Worm (Caenorhabditis elegans) whole organism, young adult: ENCODE results near the gene C08H9.16.

Experiments
- B0019.2 ChIP-seq: fragments of 200-800 bp; sonication (Bioruptor generic); conservative IDR thresholded peaks from 2 replicates; pipeline ENCODE4 v1.3.6; 2022; ENCODE audit warnings: missing genetic modification reagents, missing genetic modification characterization, missing compliant biosample characterization
- F23B12.7 ChIP-seq: sonication (generic microtip); optimal IDR thresholded peaks from 2 replicates; lab custom pipeline; 2017; ENCODE audit warnings: missing genetic modification characterization, mild to moderate bottlenecking, missing compliant biosample characterization, antibody characterized with exemption, moderate library complexity; ENCODE audit not compliant: insufficient read depth
- F33H1.4 ChIP-seq: fragments of 200-800 bp; sonication (Bioruptor generic); IDR thresholded peaks from 2 replicates; pipeline ENCODE4 v1.3.6; 2022; ENCODE audit warnings: missing genetic modification reagents, missing genetic modification characterization, missing compliant biosample characterization
- F55B11.4 ChIP-seq: sonication (generic microtip); optimal IDR thresholded peaks from 2 replicates; lab custom pipeline; 2016; ENCODE audit warnings: missing compliant biosample characterization, missing genetic modification characterization, borderline replicate concordance; ENCODE audit not compliant: insufficient read depth
- K12H6.12 ChIP-seq: fragments of 200-800 bp; sonication (Bioruptor generic); optimal IDR thresholded peaks from 2 replicates; lab custom pipeline; 2018; ENCODE audit warnings: mild to moderate bottlenecking, missing genetic modification characterization, missing compliant biosample characterization
- Y53F4B.3 ChIP-seq: fragments of 200-800 bp; sonication (Bioruptor generic); IDR thresholded peaks from 2 replicates; pipeline ENCODE4 v1.3.6; 2022; ENCODE audit warnings: missing genetic modification reagents, missing genetic modification characterization, missing compliant biosample characterization
- Y56A3A.18 ChIP-seq: fragments of 200-800 bp; sonication (Bioruptor generic); IDR thresholded peaks from 2 replicates; pipeline ENCODE4 v1.3.6; 2022; ENCODE audit warnings: missing genetic modification reagents, missing genetic modification characterization, missing compliant biosample characterization
- Y67H2A.10 ChIP-seq: fragments of 200-800 bp; sonication (Bioruptor generic); conservative IDR thresholded peaks from 2 replicates; pipeline ENCODE4 v1.3.6; 2022; ENCODE audit warnings: missing genetic modification reagents, missing genetic modification characterization, missing compliant biosample characterization
- Y95B8A.8 ChIP-seq: fragments of 200-800 bp; sonication (Bioruptor generic); IDR thresholded peaks from 2 replicates; pipeline ENCODE4 v1.3.6; 2022; ENCODE audit warnings: missing genetic modification reagents, missing genetic modification characterization, missing compliant biosample characterization
- ZK185.1 ChIP-seq: sonication (generic microtip); optimal IDR thresholded peaks from 2 replicates; lab custom pipeline; 2016; ENCODE audit warnings: mild to moderate bottlenecking, missing genetic modification characterization, missing compliant biosample characterization; ENCODE audit not compliant: poor library complexity, severe bottlenecking
- aptf-3 ChIP-seq: fragments of 200-800 bp; sonication (Bioruptor generic); IDR thresholded peaks from 2 replicates; pipeline ENCODE4 v1.3.6; 2022; ENCODE audit warnings: missing genetic modification characterization, missing compliant biosample characterization
- atf-7 ChIP-seq: sonication (generic microtip); optimal IDR thresholded peaks from 2 replicates; lab custom pipeline; 2017; ENCODE audit warnings: mild to moderate bottlenecking, missing genetic modification characterization, missing compliant biosample characterization
- athp-1 ChIP-seq: sonication (generic microtip); optimal IDR thresholded peaks from 2 replicates; lab custom pipeline; 2017; ENCODE audit warnings: mild to moderate bottlenecking, missing genetic modification characterization, missing compliant biosample characterization
- attf-5 ChIP-seq: fragments of 200-800 bp; sonication (Bioruptor generic); optimal IDR thresholded peaks from 2 replicates; lab custom pipeline; 2018; ENCODE audit warnings: mild to moderate bottlenecking, missing genetic modification characterization, missing compliant biosample characterization
- ccch-3 ChIP-seq: fragments of 200-800 bp; sonication (Bioruptor generic); optimal IDR thresholded peaks from 2 replicates; lab custom pipeline; 2018; ENCODE audit warnings: mild to moderate bottlenecking, missing genetic modification characterization, missing compliant biosample characterization
- cebp-1 ChIP-seq, 2 experiments: fragments of 200-800 bp in 1 of 2; sonication (Bioruptor generic) in 1 of 2; sonication (generic microtip) in 1 of 2; IDR thresholded peaks in 1 of 2; optimal IDR thresholded peaks in 1 of 2; 2 replicates each; pipeline versions ENCODE4 v1.3.6 to Lab custom; 2017 to 2022; ENCODE audit warnings: missing compliant biosample characterization in 2 of 2, missing genetic modification characterization in 2 of 2, mild to moderate bottlenecking in 1 of 2, missing genetic modification reagents in 1 of 2, moderate library complexity in 1 of 2
- cebp-2 ChIP-seq: fragments of 200-800 bp; sonication (Bioruptor generic); IDR thresholded peaks from 2 replicates; pipeline ENCODE4 v1.3.6; 2022; ENCODE audit warnings: missing genetic modification characterization, missing compliant biosample characterization
- ceh-27 ChIP-seq: fragments of 200-800 bp; sonication (Bioruptor generic); optimal IDR thresholded peaks from 2 replicates; lab custom pipeline; 2018; ENCODE audit warnings: mild to moderate bottlenecking, missing genetic modification characterization, moderate library complexity, missing compliant biosample characterization
- ceh-40 ChIP-seq: fragments of 200-800 bp; sonication (Bioruptor generic); IDR thresholded peaks from 2 replicates; pipeline ENCODE4 v1.3.6; 2022; ENCODE audit warnings: missing genetic modification characterization, missing compliant biosample characterization
- egl-18 ChIP-seq: fragments of 200-800 bp; sonication (Bioruptor generic); IDR thresholded peaks from 2 replicates; pipeline ENCODE4 v1.3.6; 2022; ENCODE audit warnings: missing genetic modification reagents, missing genetic modification characterization, missing compliant biosample characterization
- ekl-4 ChIP-seq: fragments of 200-800 bp; sonication (Bioruptor generic); IDR thresholded peaks from 2 replicates; pipeline ENCODE4 v1.3.6; 2022; ENCODE audit warnings: missing genetic modification reagents, missing genetic modification characterization, missing compliant biosample characterization
- him-1 ChIP-seq: sonication (generic microtip); optimal IDR thresholded peaks from 2 replicates; lab custom pipeline; 2016; ENCODE audit warnings: missing genotype, missing genetic modification reagents, missing genetic modification characterization, missing compliant biosample characterization
- hlh-12 ChIP-seq: sonication (generic microtip); optimal IDR thresholded peaks from 2 replicates; lab custom pipeline; 2016; ENCODE audit warnings: missing genetic modification characterization, missing compliant biosample characterization
- hmg-20 ChIP-seq: fragments of 200-800 bp; sonication (Bioruptor generic); IDR thresholded peaks from 2 replicates; pipeline ENCODE4 v1.3.6; 2022; ENCODE audit warnings: missing genetic modification reagents, missing genetic modification characterization, missing compliant biosample characterization
- let-607 ChIP-seq, 2 experiments: fragments of 200-800 bp in 1 of 2; sonication (Bioruptor generic) in 1 of 2; sonication (generic microtip) in 1 of 2; optimal IDR thresholded peaks; 2 replicates each; lab custom pipeline; 2016 to 2018; ENCODE audit warnings: mild to moderate bottlenecking in 2 of 2, missing compliant biosample characterization in 2 of 2, missing genetic modification characterization in 2 of 2, moderate library complexity in 2 of 2, missing genotype in 1 of 2
- lin-40 ChIP-seq: sonication (generic microtip); optimal IDR thresholded peaks from 2 replicates; lab custom pipeline; 2016; ENCODE audit warnings: missing genetic modification characterization, mild to moderate bottlenecking, missing compliant biosample characterization, missing genotype, missing genetic modification reagents
- lsy-27 ChIP-seq: sonication (generic microtip); optimal IDR thresholded peaks from 2 replicates; lab custom pipeline; 2017; ENCODE audit warnings: missing genetic modification characterization, mild to moderate bottlenecking, missing compliant biosample characterization, antibody characterized with exemption, missing genotype, borderline replicate concordance; ENCODE audit not compliant: insufficient read depth
- madf-3 ChIP-seq: fragments of 200-800 bp; sonication (Bioruptor generic); IDR thresholded peaks from 2 replicates; pipeline ENCODE4 v1.3.6; 2022; ENCODE audit warnings: missing genetic modification reagents, missing genetic modification characterization, missing compliant biosample characterization
- madf-6 ChIP-seq: fragments of 200-800 bp; sonication (Bioruptor generic); IDR thresholded peaks from 2 replicates; pipeline ENCODE4 v1.3.6; 2022; ENCODE audit warnings: missing genetic modification reagents, missing genetic modification characterization, missing compliant biosample characterization
- mcd-1 ChIP-seq: fragments of 200-800 bp; sonication (Bioruptor generic); IDR thresholded peaks from 2 replicates; pipeline ENCODE4 v1.3.6; 2022; ENCODE audit warnings: missing genetic modification reagents, missing genetic modification characterization, missing compliant biosample characterization
- nfyb-1 ChIP-seq: fragments of 200-800 bp; sonication (Bioruptor generic); IDR thresholded peaks from 2 replicates; pipeline ENCODE4 v1.3.6; 2022; ENCODE audit warnings: missing genetic modification reagents, missing genetic modification characterization, missing compliant biosample characterization
- nhr-179 ChIP-seq: sonication (generic microtip); optimal IDR thresholded peaks from 2 replicates; lab custom pipeline; 2016; ENCODE audit warnings: mild to moderate bottlenecking, missing genetic modification characterization, missing compliant biosample characterization
- nhr-27 ChIP-seq: fragments of 200-800 bp; sonication (Bioruptor generic); optimal IDR thresholded peaks from 2 replicates; lab custom pipeline; 2018; ENCODE audit warnings: mild to moderate bottlenecking, missing genetic modification characterization, moderate library complexity, missing compliant biosample characterization
- pbrm-1 ChIP-seq: fragments of 200-800 bp; sonication (Bioruptor generic); IDR thresholded peaks from 2 replicates; pipeline ENCODE4 v1.3.6; 2022; ENCODE audit warnings: missing genetic modification reagents, missing genetic modification characterization, missing compliant biosample characterization
- rec-8 ChIP-seq, 2 experiments: sonication (generic microtip); optimal IDR thresholded peaks; 2 replicates each; lab custom pipeline; 2016; ENCODE audit warnings: mild to moderate bottlenecking in 2 of 2, missing genetic modification characterization in 2 of 2, missing genetic modification reagents in 2 of 2, missing genotype in 2 of 2, missing biosample characterization in 1 of 2, missing compliant biosample characterization in 1 of 2, moderate library complexity in 1 of 2
- sdz-38 ChIP-seq: sonication (generic microtip); optimal IDR thresholded peaks from 2 replicates; lab custom pipeline; 2016; ENCODE audit warnings: missing genotype, missing genetic modification characterization, missing compliant biosample characterization
- somi-1 ChIP-seq: fragments of 200-800 bp; sonication (Bioruptor generic); optimal IDR thresholded peaks from 2 replicates; lab custom pipeline; 2018; ENCODE audit warnings: mild to moderate bottlenecking, missing genetic modification characterization, missing compliant biosample characterization
- tbp1 ChIP-seq: fragments of 200-800 bp; sonication (Bioruptor generic); optimal IDR thresholded peaks from 2 replicates; lab custom pipeline; 2018; ENCODE audit warnings: mild to moderate bottlenecking, missing genetic modification characterization, missing compliant biosample characterization
- unc-62 ChIP-seq: fragments of 150-350 bp; optimal IDR thresholded peaks from 2 replicates; lab custom pipeline; 2014; ENCODE audit warnings: missing biosample characterization, missing genetic modification reagents, missing genetic modification characterization
- zim-3 ChIP-seq: sonication (generic microtip); optimal IDR thresholded peaks from 2 replicates; lab custom pipeline; 2017; ENCODE audit warnings: mild to moderate bottlenecking, missing genetic modification characterization, moderate library complexity, missing compliant biosample characterization
- ztf-18 ChIP-seq: sonication (generic microtip); optimal IDR thresholded peaks from 2 replicates; lab custom pipeline; 2016; ENCODE audit warnings: missing genotype, mild to moderate bottlenecking, missing genetic modification characterization, missing compliant biosample characterization
- ztf-28 ChIP-seq: fragments of 200-800 bp; sonication (Bioruptor generic); IDR thresholded peaks from 2 replicates; pipeline ENCODE4 v1.3.6; 2022; ENCODE audit warnings: missing genetic modification reagents, missing genetic modification characterization, missing compliant biosample characterization
- ztf-6 ChIP-seq: fragments of 200-800 bp; sonication (Bioruptor generic); IDR thresholded peaks from 2 replicates; pipeline ENCODE4 v1.3.6; 2022; ENCODE audit warnings: missing genetic modification reagents, missing genetic modification characterization, missing compliant biosample characterization

Gene C08H9.16

DNA sequence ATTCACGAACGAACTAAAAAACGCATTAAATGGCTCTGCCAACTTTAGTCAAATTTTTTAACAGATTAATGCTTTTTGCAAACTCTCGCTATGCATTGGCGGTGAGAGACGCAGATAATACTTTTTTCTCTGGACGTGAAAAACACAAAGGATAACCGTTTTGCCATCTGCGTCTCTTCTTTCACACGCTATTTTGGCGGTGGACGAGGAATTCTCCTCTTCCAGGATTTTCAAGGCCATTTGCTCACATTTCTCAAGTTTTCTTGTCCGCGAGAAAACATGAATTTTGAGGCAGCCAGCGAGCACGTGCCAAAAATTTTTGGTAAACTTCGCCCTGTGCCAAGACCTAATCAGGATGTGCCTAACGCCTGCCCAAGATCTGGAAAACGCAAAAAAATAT, 38.4 kb downstream of the C08H9.16 start (continued):
- TF ChIP-seq ceh-27 (GFP tag; lab: Kevin White, UChicago): peak; percentile 60
- TF ChIP-seq ceh-40 (GFP tag; lab: Robert Waterston, UW): no peak
- no peak for TF ChIP-seq B0019.2
- TF ChIP-seq pbrm-1: 0 out of 2 replicates have a peak, but pooled peaks have one; percentile 9
- TF ChIP-seq ztf-6 (GFP tag; lab: Robert Waterston, UW): no peak
- no peak for TF ChIP-seq ZK185.1 (tag; lab: Kevin White, UChicago)
- no peak for TF ChIP-seq lsy-27 (tag; lab: Kevin White, UChicago)
- TF ChIP-seq somi-1 (GFP tag; lab: Kevin White, UChicago): no peak
- TF ChIP-seq cebp-2 (GFP tag; lab: Robert Waterston, UW): no peak
- TF ChIP-seq madf-3 (GFP tag; lab: Robert Waterston, UW): no peak
- no peak for TF ChIP-seq cebp-1 (GFP tag; IDR thresholded peaks at IDR 0.05; lab: Robert Waterston, UW)
- TF ChIP-seq cebp-1 (tag; optimal IDR thresholded peaks at IDR 0.05; lab: Kevin White, UChicago): peak; percentile 43
- no peak for TF ChIP-seq atf-7 (tag; lab: Kevin White, UChicago)
- TF ChIP-seq Y67H2A.10 (GFP tag; lab: Robert Waterston, UW): no peak
- peak; percentile 45 for TF ChIP-seq him-1 (tag; lab: Kevin White, UChicago)
- no peak for TF ChIP-seq let-607 (tag; optimal IDR thresholded peaks at IDR 0.05; lab: Kevin White, UChicago)
- no peak for TF ChIP-seq unc-62 (GFP tag; lab: Kevin White, UChicago)
- peak; percentile 57 for TF ChIP-seq attf-5 (GFP tag; lab: Kevin White, UChicago)
- TF ChIP-seq hlh-12 (tag; lab: Kevin White, UChicago): no peak
- no peak for TF ChIP-seq tbp1 (GFP tag; lab: Kevin White, UChicago)

DNA sequence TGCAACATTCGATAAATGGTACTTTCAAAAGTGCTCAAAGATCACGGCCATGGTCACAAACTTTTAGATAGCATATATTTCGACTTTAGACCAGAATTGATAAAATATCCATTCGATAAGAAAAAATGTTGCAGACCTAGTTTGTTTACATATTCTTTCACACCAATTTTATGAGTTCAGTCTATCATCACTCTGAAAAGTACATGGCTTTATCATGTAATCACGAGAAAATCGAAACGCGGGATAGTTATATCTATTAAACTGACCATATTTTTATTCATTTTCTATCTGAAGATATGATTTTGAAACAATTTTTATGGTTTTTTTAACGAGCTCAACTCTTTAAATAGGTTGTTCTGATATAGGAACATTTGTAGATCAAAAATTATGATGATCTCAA, 38.9 kb downstream of the C08H9.16 start, which contains the start of gene pho-11:
Gene pho-11, plus strand, starts transcription at position 374 of the 400 bp plus-strand sequence.
- TF ChIP-seq zim-3 (tag; lab: Kevin White, UChicago) (no peak), F33H1.4 (GFP tag; lab: Robert Waterston, UW) (no peak), nhr-179 (tag; lab: Kevin White, UChicago) (no peak), Y53F4B.3 (no peak), egl-18 (GFP tag; lab: Robert Waterston, UW) (no peak)

DNA sequence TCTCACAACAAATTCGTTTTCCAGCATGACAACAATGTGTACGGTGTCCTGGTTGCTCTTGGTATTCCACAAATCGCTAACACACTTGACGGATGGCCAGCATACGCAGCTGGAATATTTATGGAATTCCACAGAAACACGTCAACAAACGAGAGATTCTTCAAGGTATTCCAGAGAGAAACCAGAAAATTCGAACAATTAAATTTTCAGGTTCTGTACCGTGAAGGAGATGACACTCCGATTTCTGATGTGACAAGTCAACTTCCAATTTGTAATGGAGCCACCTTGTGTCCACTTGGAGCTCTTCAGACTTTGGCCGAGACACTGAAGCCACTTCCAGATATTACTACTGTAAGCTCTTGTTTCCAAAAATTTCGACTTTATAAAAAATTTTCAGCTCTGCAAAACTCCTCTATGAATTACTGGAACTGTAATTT, 41.4 kb downstream of the C08H9.16 start:
- TF ChIP-seq nhr-27 (tag; lab: Kevin White, UChicago): no peak
- no peak for TF ChIP-seq aptf-3 (GFP tag; lab: Robert Waterston, UW)
- no peak for TF ChIP-seq him-1 (tag; lab: Kevin White, UChicago)
- no peak for TF ChIP-seq ztf-6 (GFP tag; lab: Robert Waterston, UW)
- no peak for TF ChIP-seq madf-6 (GFP tag; lab: Robert Waterston, UW)
- no peak for TF ChIP-seq F55B11.4 (tag; lab: Kevin White, UChicago)
- TF ChIP-seq hlh-12 (tag; lab: Kevin White, UChicago): no peak
- TF ChIP-seq sdz-38 (tag; lab: Kevin White, UChicago): no peak
- TF ChIP-seq F23B12.7 (tag; lab: Kevin White, UChicago): peak; percentile 2
- no peak for TF ChIP-seq hmg-20 (GFP tag; lab: Robert Waterston, UW)
- TF ChIP-seq Y53F4B.3: no peak
- TF ChIP-seq cebp-1 (GFP tag; IDR thresholded peaks at IDR 0.05; lab: Robert Waterston, UW): no peak
- peak; percentile 41 for TF ChIP-seq cebp-1 (tag; optimal IDR thresholded peaks at IDR 0.05; lab: Kevin White, UChicago)
- TF ChIP-seq ztf-28: no peak
- TF ChIP-seq madf-3 (GFP tag; lab: Robert Waterston, UW): no peak
- no peak for TF ChIP-seq ccch-3 (GFP tag; lab: Kevin White, UChicago)
- TF ChIP-seq athp-1 (tag; lab: Kevin White, UChicago): no peak
- peak; percentile 45; the same call in 1 of the 2 replicates for TF ChIP-seq Y56A3A.18 (GFP tag; lab: Robert Waterston, UW)
- TF ChIP-seq cebp-2 (GFP tag; lab: Robert Waterston, UW): 0 out of 2 replicates have a peak, but pooled peaks have one; percentile 17
- peak; percentile 60 for TF ChIP-seq lin-40 (tag; lab: Kevin White, UChicago)
- no peak for TF ChIP-seq ekl-4 (GFP tag; lab: Robert Waterston, UW)
- no peak for TF ChIP-seq Y95B8A.8 (GFP tag; lab: Robert Waterston, UW)
- no peak for TF ChIP-seq ztf-18 (tag; lab: Kevin White, UChicago)
- no peak for TF ChIP-seq rec-8 (tag; optimal IDR thresholded peaks at IDR 0.05; lab: Kevin White, UChicago)
- no peak for TF ChIP-seq mcd-1
- TF ChIP-seq K12H6.12: no peak
- peak; percentile 11 for TF ChIP-seq atf-7 (tag; lab: Kevin White, UChicago)
- no peak; the same call in none of the 2 replicates for TF ChIP-seq nfyb-1
